Worm (Caenorhabditis elegans): ENCODE results near the gene Y32F6A.4.
A peak's percentile ranks its signal among the peaks of the same experiment; 100 is the strongest.
"Not testable (repeated sequence)": the region's sequence is repeated elsewhere in the genome, so short reads cannot be mapped to it uniquely, and the experiment has no call there.

Y32F6A.4 gene

ce11 chrV:10457247-10457646 lies 23.4 kb upstream of the Y32F6A.4 start, which contains the start of gene F22E12.1:
Gene F22E12.1 (minus strand): TSS chrV:10457347.
- TF ChIP-seq cebp-2 (GFP tag; IDR thresholded peaks at IDR 0.05): no peak

- not testable (repeated sequence) for TF ChIP-seq snpc-4 (GFP tag; optimal IDR thresholded peaks at IDR 0.05)
- TF ChIP-seq snpc-4 (tag; optimal IDR thresholded peaks at IDR 0.05) (peak in 3 of 4 experiments; percentile 45 to 85 (median 72)), pbrm-1 (GFP tag; IDR thresholded peaks at IDR 0.05) (peak; percentile 47; the same call in 1 of the 2 replicates), hmg-1.2 (GFP tag; IDR thresholded peaks at IDR 0.05) (peak; percentile 69), attf-6 (GFP tag; IDR thresholded peaks at IDR 0.05) (peak; percentile 76; the same call in 1 of the 2 replicates), snpc-1.1 (tag; optimal IDR thresholded peaks at IDR 0.05; ENCODE audit: insufficient read depth) (peak; percentile 62)
These were observed 22.9 kb upstream of the Y32F6A.4 start for ce11 chrV:10456801-10457200.

- TF ChIP-seq sptf-2 (GFP tag; optimal IDR thresholded peaks at IDR 0.05): no peak
- TF ChIP-seq hsf-1 (GFP tag; IDR thresholded peaks at IDR 0.05): peak; percentile 64; the same call in 1 of the 2 replicates
- 0 out of 2 replicates have a peak, but pooled peaks have one; percentile 5 for TF ChIP-seq dox-1 (GFP tag; IDR thresholded peaks at IDR 0.05)
These were observed 19.6 kb upstream of the Y32F6A.4 start, which contains the start of gene Y32F6A.5 for ce11 chrV:10453466-10453865. Gene Y32F6A.5 (minus strand): TSS chrV:10453605.

- 0 out of 2 replicates have a peak, but pooled peaks have one; percentile 27 for TF ChIP-seq Y53G8AR.9 (GFP tag; conservative IDR thresholded peaks at IDR 0.05)
- 0 out of 2 replicates have a peak, but pooled peaks have one; percentile 32 for TF ChIP-seq ceh-100 (GFP tag; IDR thresholded peaks at IDR 0.05)
- peak; percentile 90 for TF ChIP-seq egrh-3 (GFP tag; IDR thresholded peaks at IDR 0.05)
- TF ChIP-seq Y53F4B.3 (GFP tag; IDR thresholded peaks at IDR 0.05): peak; percentile 97; the same call in 1 of the 2 replicates
- peak; percentile 75; the same call in 1 of the 2 replicates for TF ChIP-seq madf-3 (GFP tag; IDR thresholded peaks at IDR 0.05)
- 0 out of 2 replicates have a peak, but pooled peaks have one; percentile 22 for TF ChIP-seq ekl-4 (GFP tag; IDR thresholded peaks at IDR 0.05)
- TF ChIP-seq ceh-40 (GFP tag; IDR thresholded peaks at IDR 0.05): 0 out of 2 replicates have a peak, but pooled peaks have one; percentile 34
- TF ChIP-seq ceh-58 (GFP tag; IDR thresholded peaks at IDR 0.05): peak; percentile 94
- 0 out of 2 replicates have a peak, but pooled peaks have one; percentile 32 for TF ChIP-seq attf-6 (GFP tag; IDR thresholded peaks at IDR 0.05)
These were observed 16.5 kb upstream of the Y32F6A.4 start for ce11 chrV:10450355-10450754.

ce11 chrV:10449947-10450346 lies 16.1 kb upstream of the Y32F6A.4 start:
- TF ChIP-seq Y53F4B.3 (GFP tag; IDR thresholded peaks at IDR 0.05) (peak; percentile 60; the same call in 1 of the 2 replicates), madf-3 (GFP tag; IDR thresholded peaks at IDR 0.05) (0 out of 2 replicates have a peak, but pooled peaks have one; percentile 54), egrh-3 (GFP tag; IDR thresholded peaks at IDR 0.05) (peak; percentile 84; the same call in 1 of the 2 replicates)

- peak; percentile 89 for TF ChIP-seq egrh-3 (GFP tag; IDR thresholded peaks at IDR 0.05)
- peak; percentile 95; the same call in 1 of the 2 replicates for TF ChIP-seq Y53F4B.3 (GFP tag; IDR thresholded peaks at IDR 0.05)
- peak; percentile 71; the same call in 1 of the 2 replicates for TF ChIP-seq ztf-6 (GFP tag; IDR thresholded peaks at IDR 0.05)
- peak; percentile 90; the same call in 1 of the 2 replicates for TF ChIP-seq ceh-58 (GFP tag; IDR thresholded peaks at IDR 0.05)
- TF ChIP-seq madf-3 (GFP tag; IDR thresholded peaks at IDR 0.05): peak; percentile 46; the same call in 1 of the 2 replicates
- TF ChIP-seq Y53G8AR.9 (GFP tag; conservative IDR thresholded peaks at IDR 0.05): 0 out of 2 replicates have a peak, but pooled peaks have one; percentile 16
These were observed 15.4 kb upstream of the Y32F6A.4 start for ce11 chrV:10449302-10449701.

- TF ChIP-seq egrh-3 (GFP tag; IDR thresholded peaks at IDR 0.05): no peak
- no peak for TF ChIP-seq lsy-27 (tag; optimal IDR thresholded peaks at IDR 0.05; ENCODE audit: borderline replicate concordance, insufficient read depth)
- TF ChIP-seq ama-1 (optimal IDR thresholded peaks at IDR 0.05): no peak
- no peak for TF ChIP-seq ama-1 (GFP tag; optimal IDR thresholded peaks at IDR 0.05)
- TF ChIP-seq chd-7 (tag; optimal IDR thresholded peaks at IDR 0.05): no peak
- TF ChIP-seq ztf-25 (GFP tag; IDR thresholded peaks at IDR 0.05): no peak
- no peak for TF ChIP-seq cebp-1 (GFP tag; IDR thresholded peaks at IDR 0.05)
- peak; percentile 41 for TF ChIP-seq cebp-1 (tag; optimal IDR thresholded peaks at IDR 0.05)
- peak; percentile 66 for TF ChIP-seq attf-5 (GFP tag; optimal IDR thresholded peaks at IDR 0.05)
- no peak for TF ChIP-seq D2030.7 (GFP tag; IDR thresholded peaks at IDR 0.05)
- no peak for TF ChIP-seq snpc-1.1 (tag; optimal IDR thresholded peaks at IDR 0.05; ENCODE audit: insufficient read depth)
- no peak for TF ChIP-seq hlh-26 (GFP tag; conservative IDR thresholded peaks at IDR 0.05)
- no peak for TF ChIP-seq ztf-6 (GFP tag; IDR thresholded peaks at IDR 0.05)
- TF ChIP-seq lag-1 (GFP tag; IDR thresholded peaks at IDR 0.05): no peak
- TF ChIP-seq lin-26 (GFP tag; IDR thresholded peaks at IDR 0.05): no peak
- TF ChIP-seq snpc-1.3 (tag; optimal IDR thresholded peaks at IDR 0.05; ENCODE audit: insufficient read depth): no peak
- no peak for TF ChIP-seq aptf-2 (GFP tag; conservative IDR thresholded peaks at IDR 0.05)
These were observed 7.5 kb upstream of the Y32F6A.4 start, which contains the start of gene pap-1 for ce11 chrV:10441135-10442024. Gene pap-1 (plus strand): TSS chrV:10441974.

All from whole organism, young adult.